Fruit fly (Drosophila melanogaster) whole organism, pupa: Measurements from ENCODE around the gene CG1486.

ENCODE experiments used
- CG12605 ChIP-seq: fragments of 200-800 bp; sonication (Bioruptor generic); IDR thresholded peaks from 2 replicates; pipeline ENCODE4 v1.3.6; 2022; ENCODE audit warnings: missing biosample characterization, missing genetic modification characterization
- CG13204 ChIP-seq: fragments of 200-800 bp; sonication (Bioruptor generic); optimal IDR thresholded peaks from 2 replicates; lab custom pipeline; 2018; ENCODE audit warnings: missing biosample characterization, mild to moderate bottlenecking, missing genetic modification characterization, moderate library complexity
- CG14655 ChIP-seq: fragments of 200-800 bp; sonication (Bioruptor generic); optimal IDR thresholded peaks from 3 replicates; lab custom pipeline; 2017; ENCODE audit warnings: mild to moderate bottlenecking, missing biosample characterization, missing genetic modification reagents, missing genetic modification characterization
- CG17806 ChIP-seq: fragments of 200-800 bp; sonication (Bioruptor generic); optimal IDR thresholded peaks from 2 replicates; lab custom pipeline; 2018; ENCODE audit warnings: missing biosample characterization, mild to moderate bottlenecking, missing genetic modification characterization, moderate library complexity
- CG32121 ChIP-seq: fragments of 200-800 bp; sonication (Bioruptor generic); IDR thresholded peaks from 2 replicates; pipeline ENCODE4 v1.3.6; 2022; ENCODE audit warnings: missing biosample characterization, missing genetic modification characterization
- CG34367 ChIP-seq: fragments of 200-800 bp; sonication (Bioruptor generic); optimal IDR thresholded peaks from 2 replicates; lab custom pipeline; 2018; ENCODE audit warnings: missing biosample characterization, mild to moderate bottlenecking, missing genetic modification characterization
- CG4496 ChIP-seq: fragments of 200-800 bp; sonication (Bioruptor generic); IDR thresholded peaks from 3 replicates; pipeline ENCODE4 v1.3.6; 2022; ENCODE audit warnings: missing biosample characterization, missing genetic modification characterization
- D1 ChIP-seq: fragments of 200-800 bp; sonication (Bioruptor generic); optimal IDR thresholded peaks from 2 replicates; lab custom pipeline; 2018; ENCODE audit warnings: missing biosample characterization, mild to moderate bottlenecking, missing genetic modification characterization, moderate library complexity
- EcR ChIP-seq: fragments of 200-800 bp; sonication (Bioruptor generic); optimal IDR thresholded peaks from 3 replicates; lab custom pipeline; 2019; ENCODE audit warnings: missing biosample characterization, missing genetic modification characterization, mild to moderate bottlenecking, moderate library complexity, missing genetic modification reagents
- Pif1A ChIP-seq: fragments of 200-800 bp; sonication (Bioruptor generic); optimal IDR thresholded peaks from 3 replicates; lab custom pipeline; 2016; ENCODE audit warnings: missing biosample characterization, missing genetic modification characterization
- Snoo ChIP-seq: fragments of 200-800 bp; sonication (Bioruptor generic); optimal IDR thresholded peaks from 3 replicates; lab custom pipeline; 2017; ENCODE audit warnings: missing biosample characterization, mild to moderate bottlenecking, missing genetic modification characterization, inconsistent platforms
- gl ChIP-seq: fragments of 200-800 bp; sonication (Bioruptor generic); optimal IDR thresholded peaks from 2 replicates; lab custom pipeline; 2018; ENCODE audit warnings: missing biosample characterization, mild to moderate bottlenecking, missing genetic modification characterization

DNA sequence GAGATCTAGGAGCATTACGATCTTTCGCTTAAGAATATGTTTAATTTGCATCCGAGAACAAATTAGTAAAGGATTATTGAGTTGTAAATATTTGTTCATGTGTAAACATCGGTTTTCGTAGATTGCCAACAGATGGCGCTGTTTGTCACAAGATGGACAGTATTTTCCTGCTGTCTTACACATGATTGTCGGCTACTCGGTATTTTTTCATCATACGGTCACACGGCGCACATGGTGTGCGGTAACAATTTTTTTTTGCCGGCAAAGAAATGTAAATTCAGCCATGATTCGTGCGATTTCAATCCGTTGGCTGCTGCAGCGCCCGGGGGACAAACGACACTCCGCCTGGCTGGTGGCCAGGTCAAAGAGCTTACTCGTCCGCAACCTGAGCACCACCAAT lies 39.0 kb downstream of the CG1486 start, which contains the start of the genes bbx and waw:
- TF ChIP-seq CG12605 (GFP tag; lab: Robert Waterston, UW), result no peak
- TF ChIP-seq D1 (tag; lab: Kevin White, UChicago), result no peak
- TF ChIP-seq CG4496 (GFP tag; lab: Robert Waterston, UW), result no peak
- TF ChIP-seq Snoo, result peak; percentile 12
- no peak for TF ChIP-seq CG32121 (GFP tag; lab: Robert Waterston, UW)
- TF ChIP-seq CG14655 (GFP tag; lab: Kevin White, UChicago), result no peak
- no peak for TF ChIP-seq CG17806 (tag; lab: Kevin White, UChicago)
- no peak for TF ChIP-seq gl (tag; lab: Kevin White, UChicago)
- no peak for TF ChIP-seq CG13204
- TF ChIP-seq CG34367 (tag; lab: Kevin White, UChicago), result no peak
- no peak for TF ChIP-seq Pif1A
- TF ChIP-seq EcR (GFP tag; lab: Kevin White, UChicago), result peak; percentile 54
